Fruit fly (Drosophila melanogaster) whole organism, prepupa: ENCODE data around the gene Septin1.

ENCODE experiments used
- Blimp-1 ChIP-seq: fragments of 200-800 bp; sonication (Bioruptor generic); optimal IDR thresholded peaks from 3 replicates; lab custom pipeline; 2017; ENCODE audit warnings: missing biosample characterization, missing genetic modification characterization, mild to moderate bottlenecking, moderate library complexity, missing genetic modification reagents
- CG10631 ChIP-seq: fragments of 200-800 bp; sonication (Bioruptor generic); optimal IDR thresholded peaks from 2 replicates; lab custom pipeline; 2016; ENCODE audit warnings: missing biosample characterization, missing genetic modification characterization
- CG10669 ChIP-seq: fragments of 200-800 bp; sonication (Bioruptor generic); optimal IDR thresholded peaks from 3 replicates; lab custom pipeline; 2018; ENCODE audit warnings: missing biosample characterization, mild to moderate bottlenecking, missing genetic modification characterization, moderate library complexity
- CG11294 ChIP-seq: fragments of 200-800 bp; sonication (Bioruptor generic); IDR thresholded peaks from 2 replicates; pipeline ENCODE4 v1.3.6; 2022; ENCODE audit warnings: missing biosample characterization, missing genetic modification characterization
- CG11902 ChIP-seq: fragments of 200-800 bp; sonication (Bioruptor generic); optimal IDR thresholded peaks from 3 replicates; lab custom pipeline; 2016; ENCODE audit warnings: missing biosample characterization, missing genetic modification characterization
- CG15336 ChIP-seq: fragments of 200-800 bp; sonication (Bioruptor generic); IDR thresholded peaks from 2 replicates; pipeline ENCODE4 v1.3.6; 2022; ENCODE audit warnings: missing biosample characterization, missing genetic modification characterization
- CG1621 ChIP-seq: fragments of 200-800 bp; sonication (Bioruptor generic); optimal IDR thresholded peaks from 3 replicates; lab custom pipeline; 2018; ENCODE audit warnings: missing biosample characterization, mild to moderate bottlenecking, missing genetic modification characterization
- CG16779 ChIP-seq: fragments of 200-800 bp; sonication (Bioruptor generic); optimal IDR thresholded peaks from 3 replicates; lab custom pipeline; 2017; ENCODE audit warnings: missing biosample characterization, mild to moderate bottlenecking, missing genetic modification characterization
- CG32006 ChIP-seq: fragments of 200-800 bp; sonication (Bioruptor generic); optimal IDR thresholded peaks from 3 replicates; lab custom pipeline; 2017; ENCODE audit warnings: missing biosample characterization, mild to moderate bottlenecking, missing genetic modification characterization
- CG34406 ChIP-seq: fragments of 200-800 bp; sonication (Bioruptor generic); optimal IDR thresholded peaks from 3 replicates; lab custom pipeline; 2016; ENCODE audit warnings: missing biosample characterization, missing genetic modification characterization
- CG4318 ChIP-seq: fragments of 200-800 bp; sonication (Bioruptor generic); optimal IDR thresholded peaks from 3 replicates; lab custom pipeline; 2017; ENCODE audit warnings: missing biosample characterization, mild to moderate bottlenecking, missing genetic modification characterization
- CG6163 ChIP-seq: fragments of 200-800 bp; sonication (Bioruptor generic); IDR thresholded peaks from 3 replicates; pipeline ENCODE4 v1.3.6; 2022; ENCODE audit warnings: missing biosample characterization, missing genetic modification characterization
- CG6276 ChIP-seq: fragments of 200-800 bp; sonication (Bioruptor generic); optimal IDR thresholded peaks from 2 replicates; lab custom pipeline; 2017; ENCODE audit warnings: missing biosample characterization, mild to moderate bottlenecking, missing genetic modification characterization
- CG6792 ChIP-seq: fragments of 200-800 bp; sonication (Bioruptor generic); optimal IDR thresholded peaks from 3 replicates; lab custom pipeline; 2016; ENCODE audit warnings: missing biosample characterization, missing genetic modification characterization
- CG6854 ChIP-seq: fragments of 200-800 bp; sonication (Bioruptor generic); optimal IDR thresholded peaks from 2 replicates; lab custom pipeline; 2017; ENCODE audit warnings: missing biosample characterization, mild to moderate bottlenecking, missing genetic modification characterization
- CG7368 ChIP-seq: fragments of 200-800 bp; sonication (Bioruptor generic); optimal IDR thresholded peaks from 3 replicates; lab custom pipeline; 2016; ENCODE audit warnings: missing biosample characterization, missing genetic modification characterization
- CG8119 ChIP-seq: fragments of 200-800 bp; sonication (Bioruptor generic); IDR thresholded peaks from 3 replicates; pipeline ENCODE4 v1.3.6; 2022; ENCODE audit warnings: missing biosample characterization, missing genetic modification characterization
- CG9139 ChIP-seq: fragments of 200-800 bp; sonication (Bioruptor generic); optimal IDR thresholded peaks from 3 replicates; lab custom pipeline; 2017; ENCODE audit warnings: missing biosample characterization, mild to moderate bottlenecking, missing genetic modification characterization
- Eip75B ChIP-seq: fragments of 200-800 bp; sonication (Bioruptor generic); optimal IDR thresholded peaks from 3 replicates; lab custom pipeline; 2016; ENCODE audit warnings: missing biosample characterization, missing genetic modification characterization
- Eip78C ChIP-seq: fragments of 200-800 bp; sonication (Bioruptor generic); peaks from one replicate; lab custom pipeline; 2016; ENCODE audit warnings: missing biosample characterization, missing genetic modification characterization
- Ets96B ChIP-seq: fragments of 200-800 bp; optimal IDR thresholded peaks from 2 replicates; lab custom pipeline; 2019; ENCODE audit warnings: missing biosample characterization, mild to moderate bottlenecking, missing genetic modification characterization, moderate library complexity
- Gug ChIP-seq: fragments of 200-800 bp; sonication (Bioruptor generic); IDR thresholded peaks from 2 replicates; pipeline ENCODE4 v1.3.6; 2022; ENCODE audit warnings: missing biosample characterization, missing genetic modification characterization
- Hr38 ChIP-seq: sonication (Bioruptor generic); optimal IDR thresholded peaks from 2 replicates; lab custom pipeline; 2016; ENCODE audit warnings: missing biosample characterization, missing genetic modification characterization
- Hr4 ChIP-seq: fragments of 200-800 bp; sonication (Bioruptor generic); optimal IDR thresholded peaks from 3 replicates; lab custom pipeline; 2016; ENCODE audit warnings: missing biosample characterization, missing genetic modification characterization
- Met ChIP-seq: fragments of 200-800 bp; sonication (Bioruptor generic); optimal IDR thresholded peaks from 3 replicates; lab custom pipeline; 2016; ENCODE audit warnings: missing biosample characterization, missing genetic modification characterization
- Smox ChIP-seq: fragments of 200-800 bp; sonication (Bioruptor generic); optimal IDR thresholded peaks from 3 replicates; lab custom pipeline; 2016; ENCODE audit warnings: missing biosample characterization, missing genetic modification characterization
- Sox15 ChIP-seq: fragments of 200-800 bp; sonication (Bioruptor generic); optimal IDR thresholded peaks from 3 replicates; lab custom pipeline; 2016; ENCODE audit warnings: missing biosample characterization, missing genetic modification characterization
- acj6 ChIP-seq: fragments of 200-800 bp; sonication (Bioruptor generic); optimal IDR thresholded peaks from 3 replicates; lab custom pipeline; 2016; ENCODE audit warnings: missing biosample characterization, missing genetic modification characterization
- cyc ChIP-seq: fragments of 200-800 bp; sonication (Bioruptor generic); optimal IDR thresholded peaks from 3 replicates; lab custom pipeline; 2016; ENCODE audit warnings: missing biosample characterization, missing genetic modification characterization
- eg ChIP-seq: fragments of 200-800 bp; sonication (Bioruptor generic); IDR thresholded peaks from 3 replicates; pipeline ENCODE4 v1.3.6; 2022; ENCODE audit warnings: missing biosample characterization, missing genetic modification characterization
- fd59A ChIP-seq: fragments of 200-800 bp; sonication (Bioruptor generic); optimal IDR thresholded peaks from 2 replicates; lab custom pipeline; 2017; ENCODE audit warnings: missing biosample characterization, mild to moderate bottlenecking, missing genetic modification characterization, missing genetic modification reagents
- fd85E ChIP-seq: fragments of 200-800 bp; sonication (Bioruptor generic); optimal IDR thresholded peaks from 3 replicates; lab custom pipeline; 2016; ENCODE audit warnings: missing biosample characterization, missing genetic modification characterization
- fkh ChIP-seq: fragments of 200-800 bp; sonication (Bioruptor generic); optimal IDR thresholded peaks from 3 replicates; lab custom pipeline; 2017; ENCODE audit warnings: missing biosample characterization, mild to moderate bottlenecking, missing genetic modification characterization, moderate library complexity
- pdm3 ChIP-seq: fragments of 200-800 bp; sonication (Bioruptor generic); optimal IDR thresholded peaks from 3 replicates; lab custom pipeline; 2016; ENCODE audit warnings: missing biosample characterization, missing genetic modification characterization
- salr ChIP-seq, 2 experiments: fragments of 200-800 bp; sonication (Bioruptor generic); optimal IDR thresholded peaks; 3 replicates each; lab custom pipeline; 2016 to 2018; ENCODE audit warnings: missing biosample characterization in 2 of 2, missing genetic modification characterization in 2 of 2, mild to moderate bottlenecking in 1 of 2
- ss ChIP-seq, 2 experiments: fragments of 200-800 bp; sonication (Bioruptor generic); optimal IDR thresholded peaks; 2 replicates in 1 of 2; 3 replicates in 1 of 2; lab custom pipeline; 2017 to 2018; ENCODE audit warnings: mild to moderate bottlenecking in 2 of 2, missing biosample characterization in 2 of 2, missing genetic modification characterization in 2 of 2, moderate library complexity in 1 of 2
- svp ChIP-seq: fragments of 200-800 bp; sonication (Bioruptor generic); peaks from one replicate; lab custom pipeline; 2016; ENCODE audit warnings: missing biosample characterization, missing genetic modification characterization
- topi ChIP-seq: fragments of 200-800 bp; sonication (Bioruptor generic); optimal IDR thresholded peaks from 3 replicates; lab custom pipeline; 2016; ENCODE audit warnings: missing biosample characterization, missing genetic modification characterization

Gene Septin1

dm6 chrX:21322289-21322981 is 35.7 kb upstream of the Septin1 start (continued):
- TF ChIP-seq CG16779 (tag; lab: Kevin White, UChicago) (no peak), salr (GFP tag; optimal IDR thresholded peaks at IDR 0.05; lab: Kevin White, UChicago) (no peak), Hr4 (GFP tag; lab: Kevin White, UChicago) (no peak), eg (GFP tag; lab: Robert Waterston, UW) (0 out of 3 replicates have a peak, but pooled peaks have one; percentile 22), topi (peak; percentile 49), CG32006 (no peak), cyc (peak; percentile 36), Smox (GFP tag; lab: Kevin White, UChicago) (no peak), CG8119 (GFP tag; lab: Robert Waterston, UW) (no peak), fd59A (GFP tag; lab: Kevin White, UChicago) (no peak), acj6 (no peak), CG10631 (GFP tag; lab: Kevin White, UChicago) (no peak), Gug (GFP tag; lab: Robert Waterston, UW) (no peak), CG11294 (GFP tag; lab: Robert Waterston, UW) (no peak; the same call in 1 of the 2 replicates), pdm3 (GFP tag; lab: Kevin White, UChicago) (no peak), fkh (GFP tag; lab: Kevin White, UChicago) (no peak), CG6276 (GFP tag; lab: Kevin White, UChicago) (peak; percentile 44), Sox15 (GFP tag; lab: Kevin White, UChicago) (no peak), Eip78C (GFP tag; lab: Kevin White, UChicago) (no peak), CG6792 (GFP tag; lab: Kevin White, UChicago) (no peak), Met (peak; percentile 54), fd85E (GFP tag; lab: Kevin White, UChicago) (no peak), CG11902 (GFP tag; lab: Kevin White, UChicago) (peak; percentile 22), CG34406 (GFP tag; lab: Kevin White, UChicago) (no peak), Eip75B (GFP tag; lab: Kevin White, UChicago) (peak; percentile 33), CG10669 (GFP tag; lab: Kevin White, UChicago) (peak; percentile 52), CG7368 (GFP tag; lab: Kevin White, UChicago) (peak; percentile 1), CG4318 (no peak), Ets96B (peak; percentile 28), svp (GFP tag; lab: Kevin White, UChicago) (peak; percentile 79), Blimp-1 (GFP tag; lab: Kevin White, UChicago) (peak; percentile 5), Hr38 (GFP tag; lab: Kevin White, UChicago) (no peak)
- TF ChIP-seq, all 60 proteins: peak for 17

dm6 chrX:21323171-21323695 is 34.9 kb upstream of the Septin1 start:
- no peak for TF ChIP-seq CG9139 (GFP tag; lab: Kevin White, UChicago)
- TF ChIP-seq CG6854 (GFP tag; lab: Kevin White, UChicago): no peak
- TF ChIP-seq Eip78C (GFP tag; lab: Kevin White, UChicago): peak; percentile 43
- peak; percentile 63 for TF ChIP-seq svp (GFP tag; lab: Kevin White, UChicago)
- peak; percentile 27 to 36 for TF ChIP-seq ss (GFP tag; optimal IDR thresholded peaks at IDR 0.05; lab: Kevin White, UChicago)
- TF ChIP-seq CG6163: peak; percentile 24; the same call in 2 of the 3 replicates
- TF ChIP-seq CG15336: 0 out of 2 replicates have a peak, but pooled peaks have one; percentile 7
- TF ChIP-seq CG1621: peak; percentile 39
